Fruit fly (Drosophila melanogaster) whole organism: ENCODE measurements around the gene spel1.

Source experiments
- CG8478 ChIP-seq: fragments of >200 bp; optimal IDR thresholded peaks from 2 replicates; lab custom pipeline; 2018; ENCODE audit warnings: inconsistent platforms
- usp ChIP-seq: fragments of >200 bp; optimal IDR thresholded peaks from 2 replicates; lab custom pipeline; 2017; ENCODE audit warnings: missing biosample characterization, missing genetic modification characterization, mixed read lengths

- TF ChIP-seq usp (GFP tag; lab: Kevin White, UChicago) (no peak), CG8478 (lab: Kevin White, UChicago) (no peak)
These were observed 34.4 kb downstream of the spel1 start for dm6 chr2L:14396263-14396662.
